Worm (Caenorhabditis elegans) whole organism, early embryonic: ENCODE data around the gene C01G10.18.

ENCODE experiments used
- ama-1 ChIP-seq: fragments of 150-350 bp; optimal IDR thresholded peaks from 2 replicates; lab custom pipeline; 2014
- pes-1 ChIP-seq: fragments of 200-800 bp; sonication (Bioruptor generic); IDR thresholded peaks from 2 replicates; pipeline ENCODE4 v1.3.6; 2022; ENCODE audit warnings: missing genetic modification reagents, missing genetic modification characterization, missing compliant biosample characterization

ce11 chrV:15099447-15099846, 10.9 kb upstream of the C01G10.18 start, which contains the start of gene C01G10.1:
- TF ChIP-seq pes-1 (no peak), ama-1 (lab: Kevin White, UChicago) (no peak)
